Fruit fly (Drosophila melanogaster) whole organism, embryonic: ENCODE data around the gene vkg.

Source experiments
- Atf3 ChIP-seq: fragments of 200-800 bp; sonication (Bioruptor generic); optimal IDR thresholded peaks from 3 replicates; lab custom pipeline; 2016; ENCODE audit warnings: missing biosample characterization, missing genetic modification characterization
- B-H2 ChIP-seq: fragments of 200-800 bp; sonication (Bioruptor generic); optimal IDR thresholded peaks from 2 replicates; lab custom pipeline; 2018; ENCODE audit warnings: missing biosample characterization, mild to moderate bottlenecking, missing genetic modification characterization
- Bgb ChIP-seq: fragments of 200-800 bp; sonication (Bioruptor generic); IDR thresholded peaks from 2 replicates; pipeline ENCODE4 v1.3.6; 2022; ENCODE audit warnings: missing biosample characterization, missing genetic modification characterization; ENCODE audit not compliant: partially characterized antibody
- CG10366 ChIP-seq: fragments of 200-800 bp; sonication (Bioruptor generic); IDR thresholded peaks from 2 replicates; pipeline ENCODE4 v1.3.6; 2022; ENCODE audit warnings: missing biosample characterization, missing genetic modification characterization
- CG11504 ChIP-seq: fragments of 200-800 bp; sonication (Bioruptor generic); optimal IDR thresholded peaks from 3 replicates; lab custom pipeline; 2019; ENCODE audit warnings: missing biosample characterization, mild to moderate bottlenecking, missing genetic modification characterization, moderate library complexity
- CG12744 ChIP-seq: fragments of 200-800 bp; sonication (Bioruptor generic); optimal IDR thresholded peaks from 2 replicates; lab custom pipeline; 2016; ENCODE audit warnings: missing biosample characterization, missing genetic modification characterization
- CG15479 ChIP-seq: fragments of 200-800 bp; sonication (Bioruptor generic); optimal IDR thresholded peaks from 3 replicates; lab custom pipeline; 2019; ENCODE audit warnings: missing biosample characterization, mild to moderate bottlenecking, missing genetic modification characterization, moderate library complexity
- CG16779 ChIP-seq: fragments of 200-800 bp; sonication (Bioruptor generic); IDR thresholded peaks from 2 replicates; pipeline ENCODE4 v1.3.6; 2022; ENCODE audit warnings: missing biosample characterization, missing genetic modification characterization
- CG16815 ChIP-seq: fragments of 200-800 bp; sonication (Bioruptor generic); optimal IDR thresholded peaks from 3 replicates; lab custom pipeline; 2017; ENCODE audit warnings: missing biosample characterization, mild to moderate bottlenecking, missing genetic modification characterization
- CG17328 ChIP-seq: fragments of 200-800 bp; sonication (Bioruptor generic); IDR thresholded peaks from 2 replicates; pipeline ENCODE4 v1.3.6; 2022; ENCODE audit warnings: missing biosample characterization, missing genetic modification characterization
- CG1792 ChIP-seq: fragments of 200-800 bp; sonication (Bioruptor generic); optimal IDR thresholded peaks from 2 replicates; lab custom pipeline; 2016; ENCODE audit warnings: missing biosample characterization, missing genetic modification characterization
- CG2120 ChIP-seq: fragments of 200-800 bp; sonication (Bioruptor generic); optimal IDR thresholded peaks from 3 replicates; lab custom pipeline; 2016; ENCODE audit warnings: missing biosample characterization, missing genetic modification characterization
- CG3163 ChIP-seq: fragments of 200-800 bp; sonication (Bioruptor generic); optimal IDR thresholded peaks from 3 replicates; lab custom pipeline; 2016; ENCODE audit warnings: missing biosample characterization, missing genetic modification characterization
- CG33213 ChIP-seq: fragments of 200-800 bp; sonication (Bioruptor generic); optimal IDR thresholded peaks from 3 replicates; lab custom pipeline; 2016; ENCODE audit warnings: missing biosample characterization, missing genetic modification characterization
- CG43689 ChIP-seq: fragments of 200-800 bp; sonication (Bioruptor generic); IDR thresholded peaks from 2 replicates; pipeline ENCODE4 v1.3.6; 2022; ENCODE audit warnings: missing biosample characterization, missing genetic modification characterization
- CG4404 ChIP-seq: fragments of 200-800 bp; sonication (Bioruptor generic); IDR thresholded peaks from 2 replicates; pipeline ENCODE4 v1.3.6; 2022; ENCODE audit warnings: missing biosample characterization, missing genetic modification characterization
- CG6791 ChIP-seq: fragments of 200-800 bp; sonication (Bioruptor generic); IDR thresholded peaks from 3 replicates; pipeline ENCODE4 v1.3.6; 2022; ENCODE audit warnings: missing biosample characterization, missing genetic modification characterization; ENCODE audit not compliant: partially characterized antibody
- CG7786 ChIP-seq: fragments of 200-800 bp; sonication (Bioruptor generic); optimal IDR thresholded peaks from 2 replicates; lab custom pipeline; 2016; ENCODE audit warnings: missing biosample characterization, missing genetic modification characterization
- CG8388 ChIP-seq: fragments of 200-800 bp; sonication (Bioruptor generic); optimal IDR thresholded peaks from 2 replicates; lab custom pipeline; 2019; ENCODE audit warnings: missing biosample characterization, mild to moderate bottlenecking, missing genetic modification characterization, moderate library complexity
- CG8944 ChIP-seq: fragments of 200-800 bp; sonication (Bioruptor generic); optimal IDR thresholded peaks from 3 replicates; lab custom pipeline; 2016; ENCODE audit warnings: missing biosample characterization, missing genetic modification characterization
- CG9437 ChIP-seq: fragments of 200-800 bp; sonication (Bioruptor generic); optimal IDR thresholded peaks from 2 replicates; lab custom pipeline; 2018; ENCODE audit warnings: missing biosample characterization, mild to moderate bottlenecking, missing genetic modification characterization
- Chrac-16 ChIP-seq: fragments of 200-800 bp; sonication (Bioruptor generic); optimal IDR thresholded peaks from 3 replicates; lab custom pipeline; 2016; ENCODE audit warnings: missing biosample characterization, missing genetic modification characterization
- Dbx ChIP-seq: fragments of 200-800 bp; sonication (Bioruptor generic); IDR thresholded peaks from 3 replicates; pipeline ENCODE4 v1.3.6; 2022; ENCODE audit warnings: missing biosample characterization, missing genetic modification characterization
- Deaf1 ChIP-seq: fragments of 200-800 bp; optimal IDR thresholded peaks from 3 replicates; lab custom pipeline; 2019; ENCODE audit warnings: missing biosample characterization, mild to moderate bottlenecking, missing genetic modification characterization, moderate library complexity
- Doc2 ChIP-seq: fragments of 200-800 bp; sonication (Bioruptor generic); IDR thresholded peaks from 2 replicates; pipeline ENCODE4 v1.3.6; 2022; ENCODE audit warnings: missing biosample characterization, missing genetic modification characterization
- Gug ChIP-seq: fragments of 200-800 bp; sonication (Bioruptor generic); IDR thresholded peaks from 4 replicates; pipeline ENCODE4 v1.3.6; 2022; ENCODE audit warnings: missing biosample characterization, missing genetic modification characterization
- Med ChIP-seq: fragments of 200-800 bp; sonication (Bioruptor generic); peaks from one replicate; lab custom pipeline; 2016; ENCODE audit warnings: missing biosample characterization, missing genetic modification characterization, mild to moderate bottlenecking, inconsistent platforms, moderate library complexity
- Myb ChIP-seq: fragments of 200-800 bp; sonication (Bioruptor generic); optimal IDR thresholded peaks from 2 replicates; lab custom pipeline; 2016; ENCODE audit warnings: missing biosample characterization, missing genetic modification characterization
- Xbp1 ChIP-seq: fragments of 200-800 bp; sonication (Bioruptor generic); optimal IDR thresholded peaks from 3 replicates; lab custom pipeline; 2016; ENCODE audit warnings: missing biosample characterization, mild to moderate bottlenecking, missing genetic modification characterization
- al ChIP-seq: fragments of 200-800 bp; sonication (Bioruptor generic); IDR thresholded peaks from 2 replicates; pipeline ENCODE4 v1.3.6; 2022; ENCODE audit warnings: missing biosample characterization, missing genetic modification characterization
- amos ChIP-seq: fragments of 200-800 bp; sonication (Bioruptor generic); IDR thresholded peaks from 2 replicates; pipeline ENCODE4 v1.3.6; 2022; ENCODE audit warnings: missing biosample characterization, missing genetic modification characterization; ENCODE audit not compliant: partially characterized antibody
- ase ChIP-seq: fragments of 200-800 bp; sonication (Bioruptor generic); IDR thresholded peaks from 3 replicates; pipeline ENCODE4 v1.3.6; 2022; ENCODE audit warnings: missing biosample characterization, missing genetic modification characterization
- ato ChIP-seq: fragments of 200-800 bp; sonication (Bioruptor generic); IDR thresholded peaks from 2 replicates; pipeline ENCODE4 v1.3.6; 2022; ENCODE audit warnings: missing biosample characterization, missing genetic modification characterization; ENCODE audit not compliant: partially characterized antibody
- cas ChIP-seq: fragments of 200-800 bp; sonication (Bioruptor generic); IDR thresholded peaks from 2 replicates; pipeline ENCODE4 v1.3.6; 2022; ENCODE audit warnings: missing biosample characterization, missing genetic modification characterization
- chif ChIP-seq, 2 experiments: fragments of 200-800 bp; sonication (Bioruptor generic); optimal IDR thresholded peaks; 3 replicates each; lab custom pipeline; 2016; ENCODE audit warnings: missing biosample characterization in 2 of 2, missing genetic modification characterization in 2 of 2
- ci ChIP-seq: fragments of 200-800 bp; sonication (Bioruptor generic); IDR thresholded peaks from 3 replicates; pipeline ENCODE4 v1.3.6; 2022; ENCODE audit warnings: missing biosample characterization, missing genetic modification characterization
- eve ChIP-seq, 2 experiments: fragments of >200 bp; optimal IDR thresholded peaks; 2 replicates each; lab custom pipeline; 2017; ENCODE audit warnings: missing biosample characterization in 2 of 2, missing genetic modification characterization in 2 of 2
- gfzf ChIP-seq: fragments of 200-800 bp; sonication (Bioruptor generic); optimal IDR thresholded peaks from 2 replicates; lab custom pipeline; 2016; ENCODE audit warnings: missing biosample characterization, mild to moderate bottlenecking, missing genetic modification characterization, moderate library complexity
- ham ChIP-seq: fragments of 200-800 bp; sonication (Bioruptor generic); IDR thresholded peaks from 2 replicates; pipeline ENCODE4 v1.3.6; 2022; ENCODE audit warnings: missing biosample characterization, missing genetic modification characterization
- kay ChIP-seq: fragments of 200-800 bp; sonication (Bioruptor generic); optimal IDR thresholded peaks from 2 replicates; lab custom pipeline; 2016; ENCODE audit warnings: missing biosample characterization, missing genetic modification characterization
- kni ChIP-seq: fragments of 200-800 bp; sonication (Bioruptor generic); optimal IDR thresholded peaks from 3 replicates; lab custom pipeline; 2017; ENCODE audit warnings: mild to moderate bottlenecking, missing biosample characterization, missing genetic modification reagents, missing genetic modification characterization
- lov ChIP-seq, 2 experiments: fragments of 200-800 bp in 1 of 2; fragments of >200 bp in 1 of 2; sonication (Bioruptor generic) in 1 of 2; IDR thresholded peaks in 1 of 2; optimal IDR thresholded peaks in 1 of 2; 2 replicates in 1 of 2; 3 replicates in 1 of 2; pipeline versions ENCODE4 v1.3.6 to Lab custom; 2017 to 2022; ENCODE audit warnings: missing biosample characterization in 1 of 2, missing genetic modification characterization in 1 of 2
- odd ChIP-seq: fragments of 200-800 bp; sonication (Bioruptor generic); optimal IDR thresholded peaks from 2 replicates; lab custom pipeline; 2017; ENCODE audit warnings: missing biosample characterization, mild to moderate bottlenecking, missing genetic modification characterization
- phol ChIP-seq: fragments of 200-800 bp; sonication (Bioruptor generic); optimal IDR thresholded peaks from 3 replicates; lab custom pipeline; 2018; ENCODE audit warnings: missing biosample characterization, mild to moderate bottlenecking, missing genetic modification characterization, moderate library complexity
- sisA ChIP-seq: fragments of 200-800 bp; sonication (Bioruptor generic); IDR thresholded peaks from 2 replicates; pipeline ENCODE4 v1.3.6; 2022; ENCODE audit warnings: missing biosample characterization, missing genetic modification characterization
- slbo ChIP-seq: fragments of 200-800 bp; sonication (Bioruptor generic); IDR thresholded peaks from 2 replicates; pipeline ENCODE4 v1.3.6; 2022; ENCODE audit warnings: missing biosample characterization, missing genetic modification characterization
- sna ChIP-seq: fragments of 200-800 bp; sonication (Bioruptor generic); IDR thresholded peaks from 2 replicates; pipeline ENCODE4 v1.3.6; 2022; ENCODE audit warnings: missing biosample characterization, missing genetic modification characterization; ENCODE audit not compliant: partially characterized antibody
- stwl ChIP-seq: fragments of 200-800 bp; sonication (Bioruptor generic); optimal IDR thresholded peaks from 3 replicates; lab custom pipeline; 2018; ENCODE audit warnings: missing biosample characterization, mild to moderate bottlenecking, missing genetic modification characterization, moderate library complexity
- tap ChIP-seq: fragments of 200-800 bp; optimal IDR thresholded peaks from 3 replicates; lab custom pipeline; 2019; ENCODE audit warnings: missing biosample characterization, mild to moderate bottlenecking, missing genetic modification characterization, moderate library complexity
- zfh2 ChIP-seq: fragments of 200-800 bp; sonication (Bioruptor generic); optimal IDR thresholded peaks from 2 replicates; lab custom pipeline; 2016; ENCODE audit warnings: missing biosample characterization, missing genetic modification characterization

The vkg gene

dm6 chr2L:5043043-5043442 lies 15.1 kb upstream of the vkg start, which contains the start of the genes CG33995, CG44000 and CG44001 (continued):
- TF ChIP-seq lov (optimal IDR thresholded peaks at IDR 0.05; lab: Kevin White, UChicago) (no peak), lov (GFP tag; IDR thresholded peaks at IDR 0.05; lab: Robert Waterston, UW) (no peak), CG2120 (GFP tag; lab: Kevin White, UChicago) (peak; percentile 78), CG10366 (GFP tag; lab: Robert Waterston, UW) (peak; percentile 32), Myb (GFP tag; lab: Kevin White, UChicago) (peak; percentile 78), odd (GFP tag; lab: Kevin White, UChicago) (no peak), Doc2 (no peak), Atf3 (GFP tag; lab: Kevin White, UChicago) (peak; percentile 65), Deaf1 (tag; lab: Kevin White, UChicago) (peak; percentile 17), CG11504 (tag; lab: Kevin White, UChicago) (peak; percentile 52), ci (peak; percentile 70), CG3163 (peak; percentile 15), tap (peak; percentile 5), CG17328 (GFP tag; lab: Robert Waterston, UW) (no peak; the same call in 1 of the 2 replicates), CG33213 (GFP tag; lab: Kevin White, UChicago) (peak; percentile 79), CG12744 (GFP tag; lab: Kevin White, UChicago) (peak; percentile 8), Med (GFP tag; lab: Kevin White, UChicago) (peak; percentile 96), amos (GFP tag; lab: Robert Waterston, UW) (peak; percentile 43; the same call in 1 of the 2 replicates), CG16815 (no peak), phol (peak; percentile 66), CG4404 (GFP tag; lab: Robert Waterston, UW) (no peak), eve (GFP tag; optimal IDR thresholded peaks at IDR 0.05; lab: Kevin White, UChicago) (no peak), zfh2 (peak; percentile 64), kay (GFP tag; lab: Kevin White, UChicago) (peak; percentile 19), CG6791 (peak; percentile 30; the same call in 1 of the 3 replicates), B-H2 (GFP tag; lab: Kevin White, UChicago) (peak; percentile 79), al (no peak), Gug (GFP tag; lab: Robert Waterston, UW) (0 out of 4 replicates have a peak, but pooled peaks have one; percentile 27), CG15479 (GFP tag; lab: Kevin White, UChicago) (peak; percentile 91), Chrac-16 (GFP tag; lab: Kevin White, UChicago) (peak; percentile 34), cas (0 out of 2 replicates have a peak, but pooled peaks have one; percentile 27), sna (GFP tag; lab: Robert Waterston, UW) (0 out of 2 replicates have a peak, but pooled peaks have one; percentile 4), CG8388 (GFP tag; lab: Kevin White, UChicago) (no peak), sisA (GFP tag; lab: Robert Waterston, UW) (peak; percentile 22; the same call in 1 of the 2 replicates), kni (GFP tag; lab: Kevin White, UChicago) (no peak), chif (GFP tag; optimal IDR thresholded peaks at IDR 0.05; lab: Kevin White, UChicago) (peak in 1 of 2 experiments; percentile 27), CG16779 (GFP tag; lab: Robert Waterston, UW) (no peak), CG9437 (GFP tag; lab: Kevin White, UChicago) (peak; percentile 24), CG8944 (GFP tag; lab: Kevin White, UChicago) (peak; percentile 48), CG43689 (GFP tag; lab: Robert Waterston, UW) (no peak), Dbx (GFP tag; lab: Robert Waterston, UW) (peak; percentile 53; the same call in 2 of the 3 replicates), Xbp1 (GFP tag; lab: Kevin White, UChicago) (peak; percentile 59), stwl (tag; lab: Kevin White, UChicago) (peak; percentile 94), Bgb (GFP tag; lab: Robert Waterston, UW) (peak; percentile 46), ato (GFP tag; lab: Robert Waterston, UW) (no peak), CG1792 (peak; percentile 6), slbo (GFP tag; lab: Robert Waterston, UW) (peak; percentile 78), ham (no peak), gfzf (peak; percentile 87), CG7786 (GFP tag; lab: Kevin White, UChicago) (peak; percentile 60), ase (GFP tag; lab: Robert Waterston, UW) (no peak)
